Fruit fly (Drosophila melanogaster): Measurements from ENCODE around the gene CG43102.

DNA sequence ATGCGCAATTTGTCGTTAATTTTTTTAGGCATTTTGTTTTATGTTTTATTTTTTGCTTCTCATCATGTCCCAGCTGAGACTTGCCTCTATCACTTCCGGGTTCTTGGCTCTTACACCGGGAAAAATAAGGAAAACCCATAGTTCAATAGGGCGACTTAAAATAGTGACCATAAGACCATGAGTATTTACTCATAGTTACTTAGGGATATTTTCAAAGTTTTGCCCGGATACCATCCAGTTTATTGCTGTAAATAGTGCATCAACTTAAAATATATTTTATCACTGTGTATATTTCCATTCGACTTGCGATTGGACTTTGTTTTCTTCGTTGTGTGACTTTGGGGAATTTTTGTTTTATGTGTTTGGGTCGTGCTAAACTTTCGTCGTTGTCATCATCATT, 24.5 kb upstream of the CG43102 start:
- TF ChIP-seq pan (optimal IDR thresholded peaks at IDR 0.05): no peak
- no peak for TF ChIP-seq usp (GFP tag; optimal IDR thresholded peaks at IDR 0.05)
- TF ChIP-seq EcR (GFP tag; optimal IDR thresholded peaks at IDR 0.05): no peak
